Fruit fly (Drosophila melanogaster) whole organism, embryonic: ENCODE results near the gene Pex2.

Source experiments
- CG10209 ChIP-seq: fragments of 200-800 bp; sonication (Bioruptor generic); optimal IDR thresholded peaks from 3 replicates; lab custom pipeline; 2017; ENCODE audit warnings: missing biosample characterization, mild to moderate bottlenecking, missing genetic modification characterization, missing genetic modification reagents
- CG10267 ChIP-seq: fragments of 200-800 bp; sonication (Bioruptor generic); optimal IDR thresholded peaks from 2 replicates; lab custom pipeline; 2018; ENCODE audit warnings: missing biosample characterization, mild to moderate bottlenecking, missing genetic modification characterization, moderate library complexity
- CG11085 ChIP-seq: fragments of 200-800 bp; sonication (Bioruptor generic); IDR thresholded peaks from 2 replicates; pipeline ENCODE4 v1.3.6; 2022; ENCODE audit warnings: missing biosample characterization, missing genetic modification characterization
- CG12071 ChIP-seq: fragments of 200-800 bp; sonication (Bioruptor generic); optimal IDR thresholded peaks from 3 replicates; lab custom pipeline; 2018; ENCODE audit warnings: missing biosample characterization, mild to moderate bottlenecking, missing genetic modification characterization
- CG12659 ChIP-seq: fragments of 200-800 bp; sonication (Bioruptor generic); optimal IDR thresholded peaks from 3 replicates; lab custom pipeline; 2017; ENCODE audit warnings: mild to moderate bottlenecking, missing biosample characterization, missing genetic modification reagents, missing genetic modification characterization
- CG15514 ChIP-seq: fragments of 200-800 bp; sonication (Bioruptor generic); optimal IDR thresholded peaks from 3 replicates; lab custom pipeline; 2017; ENCODE audit warnings: missing biosample characterization, missing genetic modification characterization, mild to moderate bottlenecking, moderate library complexity, missing genetic modification reagents
- CG15696 ChIP-seq: fragments of 200-800 bp; sonication (Bioruptor generic); optimal IDR thresholded peaks from 2 replicates; lab custom pipeline; 2019; ENCODE audit warnings: missing biosample characterization, mild to moderate bottlenecking, missing genetic modification characterization, moderate library complexity
- CG18619 ChIP-seq: fragments of 200-800 bp; sonication (Bioruptor generic); optimal IDR thresholded peaks from 3 replicates; lab custom pipeline; 2017; ENCODE audit warnings: missing biosample characterization, mild to moderate bottlenecking, missing genetic modification characterization
- CG2120 ChIP-seq: fragments of 200-800 bp; sonication (Bioruptor generic); optimal IDR thresholded peaks from 3 replicates; lab custom pipeline; 2016; ENCODE audit warnings: missing biosample characterization, missing genetic modification characterization
- CG31224 ChIP-seq: fragments of 200-800 bp; sonication (Bioruptor generic); IDR thresholded peaks from 2 replicates; pipeline ENCODE4 v1.3.6; 2022; ENCODE audit warnings: missing biosample characterization, missing genetic modification characterization
- CG33557 ChIP-seq: fragments of 200-800 bp; sonication (Bioruptor generic); optimal IDR thresholded peaks from 2 replicates; lab custom pipeline; 2019; ENCODE audit warnings: missing biosample characterization, mild to moderate bottlenecking, missing genetic modification characterization, moderate library complexity
- CG4424 ChIP-seq: fragments of 200-800 bp; sonication (Bioruptor generic); optimal IDR thresholded peaks from 3 replicates; lab custom pipeline; 2016; ENCODE audit warnings: missing biosample characterization, missing genetic modification characterization
- CG7556 ChIP-seq: fragments of 200-800 bp; sonication (Bioruptor generic); optimal IDR thresholded peaks from 2 replicates; lab custom pipeline; 2017; ENCODE audit warnings: missing biosample characterization, mild to moderate bottlenecking, missing genetic modification characterization
- CG7786 ChIP-seq: fragments of 200-800 bp; sonication (Bioruptor generic); optimal IDR thresholded peaks from 2 replicates; lab custom pipeline; 2016; ENCODE audit warnings: missing biosample characterization, missing genetic modification characterization
- CG9215 ChIP-seq: fragments of 200-800 bp; sonication (Bioruptor generic); IDR thresholded peaks from 2 replicates; pipeline ENCODE4 v1.3.6; 2022; ENCODE audit warnings: missing biosample characterization, missing genetic modification characterization
- CG9932 ChIP-seq: fragments of 200-800 bp; sonication (Bioruptor generic); IDR thresholded peaks from 2 replicates; pipeline ENCODE4 v1.3.6; 2022; ENCODE audit warnings: missing biosample characterization, missing genetic modification characterization
- Dbx ChIP-seq: fragments of 200-800 bp; sonication (Bioruptor generic); IDR thresholded peaks from 3 replicates; pipeline ENCODE4 v1.3.6; 2022; ENCODE audit warnings: missing biosample characterization, missing genetic modification characterization
- Deaf1 ChIP-seq: fragments of 200-800 bp; optimal IDR thresholded peaks from 3 replicates; lab custom pipeline; 2019; ENCODE audit warnings: missing biosample characterization, mild to moderate bottlenecking, missing genetic modification characterization, moderate library complexity
- Dll ChIP-seq: fragments of 200-800 bp; sonication (Bioruptor generic); IDR thresholded peaks from 4 replicates; pipeline ENCODE4 v1.3.6; 2022; ENCODE audit warnings: missing biosample characterization, missing genetic modification characterization; ENCODE audit not compliant: partially characterized antibody
- Doc3 ChIP-seq: fragments of 200-800 bp; sonication (Bioruptor generic); IDR thresholded peaks from 3 replicates; pipeline ENCODE4 v1.3.6; 2022; ENCODE audit warnings: missing biosample characterization, missing genetic modification characterization; ENCODE audit not compliant: partially characterized antibody
- GATAe ChIP-seq: fragments of 200-800 bp; sonication (Bioruptor generic); conservative IDR thresholded peaks from 2 replicates; pipeline ENCODE4 v1.3.6; 2022; ENCODE audit warnings: missing biosample characterization, missing genetic modification characterization
- HmgD ChIP-seq: fragments of 200-800 bp; sonication (Bioruptor generic); optimal IDR thresholded peaks from 3 replicates; lab custom pipeline; 2016; ENCODE audit warnings: missing biosample characterization, missing genetic modification characterization
- Hsf ChIP-seq: fragments of 200-800 bp; sonication (Bioruptor generic); optimal IDR thresholded peaks from 3 replicates; lab custom pipeline; 2016; ENCODE audit warnings: missing biosample characterization, missing genetic modification characterization
- Max ChIP-seq: fragments of 200-800 bp; sonication (Bioruptor generic); optimal IDR thresholded peaks from 2 replicates; lab custom pipeline; 2016; ENCODE audit warnings: missing biosample characterization, mild to moderate bottlenecking, missing genetic modification characterization
- Neu2 ChIP-seq: fragments of 200-800 bp; sonication (Bioruptor generic); optimal IDR thresholded peaks from 3 replicates; lab custom pipeline; 2016; ENCODE audit warnings: missing biosample characterization, missing genetic modification characterization, borderline replicate concordance
- Nf-YB ChIP-seq: fragments of 200-800 bp; sonication (Bioruptor generic); optimal IDR thresholded peaks from 3 replicates; lab custom pipeline; 2019; ENCODE audit warnings: missing biosample characterization, mild to moderate bottlenecking, missing genetic modification characterization, moderate library complexity
- NfI ChIP-seq: fragments of 200-800 bp; sonication (Bioruptor generic); optimal IDR thresholded peaks from 3 replicates; lab custom pipeline; 2018; ENCODE audit warnings: missing biosample characterization, mild to moderate bottlenecking, missing genetic modification characterization, moderate library complexity
- PHDP ChIP-seq: fragments of 200-800 bp; sonication (Bioruptor generic); optimal IDR thresholded peaks from 3 replicates; lab custom pipeline; 2018; ENCODE audit warnings: missing biosample characterization, mild to moderate bottlenecking, missing genetic modification characterization, moderate library complexity
- Rfx ChIP-seq: fragments of 200-800 bp; sonication (Bioruptor generic); IDR thresholded peaks from 2 replicates; pipeline ENCODE4 v1.3.6; 2022; ENCODE audit warnings: missing biosample characterization, missing genetic modification characterization
- Trl ChIP-seq, 3 experiments: fragments of >200 bp in 2 of 3; fragments of 200-800 bp in 1 of 3; sonication (Bioruptor generic) in 1 of 3; optimal IDR thresholded peaks; 2 replicates in 1 of 3; 3 replicates in 2 of 3; lab custom pipeline; 2016 to 2017; ENCODE audit warnings: missing biosample characterization in 1 of 3, missing genetic modification characterization in 1 of 3
- abd-A ChIP-seq: fragments of 200-800 bp; sonication (Bioruptor generic); optimal IDR thresholded peaks from 3 replicates; lab custom pipeline; 2019; ENCODE audit warnings: missing biosample characterization, mild to moderate bottlenecking, missing genetic modification characterization, moderate library complexity
- az2 ChIP-seq: fragments of 200-800 bp; sonication (Bioruptor generic); optimal IDR thresholded peaks from 3 replicates; lab custom pipeline; 2016; ENCODE audit warnings: missing biosample characterization, missing genetic modification characterization
- dati ChIP-seq: fragments of 200-800 bp; sonication (Bioruptor generic); IDR thresholded peaks from 2 replicates; pipeline ENCODE4 v1.3.6; 2022; ENCODE audit warnings: missing biosample characterization, missing genetic modification characterization
- dmrt99B ChIP-seq: fragments of 200-800 bp; sonication (Bioruptor generic); optimal IDR thresholded peaks from 2 replicates; lab custom pipeline; 2018; ENCODE audit warnings: missing biosample characterization, mild to moderate bottlenecking, missing genetic modification characterization, moderate library complexity
- dysf ChIP-seq: fragments of 200-800 bp; sonication (Bioruptor generic); IDR thresholded peaks from 3 replicates; pipeline ENCODE4 v1.3.6; 2022; ENCODE audit warnings: missing biosample characterization, missing genetic modification characterization
- gcm2 ChIP-seq: fragments of 200-800 bp; sonication (Bioruptor generic); optimal IDR thresholded peaks from 2 replicates; lab custom pipeline; 2016; ENCODE audit warnings: missing biosample characterization, missing genetic modification characterization
- grau ChIP-seq: fragments of 200-800 bp; optimal IDR thresholded peaks from 3 replicates; lab custom pipeline; 2019; ENCODE audit warnings: missing biosample characterization, mild to moderate bottlenecking, missing genetic modification characterization, moderate library complexity
- her ChIP-seq: fragments of 200-800 bp; sonication (Bioruptor generic); optimal IDR thresholded peaks from 2 replicates; lab custom pipeline; 2016; ENCODE audit warnings: missing biosample characterization, missing genetic modification characterization
- hkb ChIP-seq, 2 experiments: fragments of 200-800 bp in 1 of 2; fragments of >200 bp in 1 of 2; sonication (Bioruptor generic) in 1 of 2; IDR thresholded peaks in 1 of 2; optimal IDR thresholded peaks in 1 of 2; 2 replicates each; pipeline versions ENCODE4 v1.3.6 to Lab custom; 2017 to 2022; ENCODE audit warnings: missing biosample characterization in 1 of 2, missing genetic modification characterization in 1 of 2
- nerfin-2 ChIP-seq: fragments of 200-800 bp; sonication (Bioruptor generic); IDR thresholded peaks from 2 replicates; pipeline ENCODE4 v1.3.6; 2022; ENCODE audit warnings: missing biosample characterization, missing genetic modification characterization; ENCODE audit not compliant: partially characterized antibody
- nmo ChIP-seq: fragments of 200-800 bp; sonication (Bioruptor generic); optimal IDR thresholded peaks from 2 replicates; lab custom pipeline; 2018; ENCODE audit warnings: missing biosample characterization, mild to moderate bottlenecking, missing genetic modification characterization, moderate library complexity
- pnt ChIP-seq: fragments of 200-800 bp; sonication (Bioruptor generic); optimal IDR thresholded peaks from 3 replicates; lab custom pipeline; 2016; ENCODE audit warnings: missing biosample characterization, missing genetic modification characterization
- pros ChIP-seq: fragments of 200-800 bp; sonication (Bioruptor generic); optimal IDR thresholded peaks from 3 replicates; lab custom pipeline; 2019; ENCODE audit warnings: missing biosample characterization, mild to moderate bottlenecking, missing genetic modification characterization, moderate library complexity
- psq ChIP-seq: fragments of 200-800 bp; sonication (Bioruptor generic); optimal IDR thresholded peaks from 2 replicates; lab custom pipeline; 2017; ENCODE audit warnings: missing biosample characterization, missing genetic modification characterization
- row ChIP-seq: fragments of 200-800 bp; sonication (Bioruptor generic); IDR thresholded peaks from 3 replicates; pipeline ENCODE4 v1.3.6; 2022; ENCODE audit warnings: missing biosample characterization, missing genetic modification characterization
- sr ChIP-seq: fragments of 200-800 bp; sonication (Bioruptor generic); IDR thresholded peaks from 3 replicates; pipeline ENCODE4 v1.3.6; 2022; ENCODE audit warnings: missing biosample characterization, missing genetic modification characterization
- zfh2 ChIP-seq: fragments of 200-800 bp; sonication (Bioruptor generic); optimal IDR thresholded peaks from 2 replicates; lab custom pipeline; 2016; ENCODE audit warnings: missing biosample characterization, missing genetic modification characterization

Pex2 gene

DNA sequence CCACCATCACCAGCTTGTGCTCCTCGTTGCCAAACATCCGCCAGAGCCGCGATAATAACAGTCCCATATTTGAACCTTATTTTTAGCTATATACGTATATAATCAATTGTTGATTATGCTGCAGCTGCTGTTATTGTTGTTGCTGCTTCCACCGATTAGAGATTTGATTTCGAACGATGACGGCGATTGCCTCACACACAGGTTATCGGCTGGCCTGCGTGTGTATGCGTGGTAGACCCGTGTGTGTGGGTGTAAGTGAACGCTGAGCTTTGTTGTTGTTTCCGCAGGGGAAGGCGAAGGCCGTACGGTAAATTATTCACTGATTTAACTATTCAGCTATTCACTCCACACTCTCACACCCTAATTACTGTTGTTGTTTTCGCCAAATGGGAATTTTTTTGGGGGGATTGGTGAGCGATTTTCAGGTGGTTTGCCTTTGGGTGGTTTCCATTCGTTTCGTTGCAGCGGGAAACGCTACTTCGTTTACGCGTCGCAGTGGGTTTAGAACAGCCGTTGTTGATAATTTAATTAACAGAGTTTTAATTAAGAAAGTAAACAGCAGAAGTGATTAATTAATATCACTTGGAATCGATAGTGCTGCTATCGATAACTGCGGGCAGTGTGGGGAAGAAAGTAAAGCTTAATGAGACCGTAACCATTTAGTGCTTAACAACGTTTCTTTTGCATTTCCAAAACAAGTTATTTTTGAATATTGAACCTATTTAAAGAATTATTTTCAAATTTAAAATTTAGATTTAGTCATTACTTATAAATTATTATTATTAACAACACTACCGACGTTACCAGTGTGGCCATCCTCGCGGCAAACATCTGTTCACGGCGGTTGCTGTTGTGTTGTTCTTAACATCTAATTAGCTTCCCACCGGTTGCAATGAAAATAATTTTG lies 39.4 kb upstream of the Pex2 start, which contains the start of the genes Arl5 and CG13671 (continued):
- TF ChIP-seq CG2120 (GFP tag; lab: Kevin White, UChicago) (peak; percentile 84), grau (tag; lab: Kevin White, UChicago) (peak; percentile 65), PHDP (tag; lab: Kevin White, UChicago) (peak; percentile 74), abd-A (tag; lab: Kevin White, UChicago) (no peak), Nf-YB (GFP tag; lab: Kevin White, UChicago) (peak; percentile 29), HmgD (GFP tag; lab: Kevin White, UChicago) (no peak), Doc3 (peak; percentile 83), nmo (peak; percentile 81), Rfx (GFP tag; lab: Robert Waterston, UW) (peak; percentile 83), Dbx (GFP tag; lab: Robert Waterston, UW) (peak; percentile 85), CG12659 (peak; percentile 83), Neu2 (GFP tag; lab: Kevin White, UChicago) (no peak), CG12071 (GFP tag; lab: Kevin White, UChicago) (no peak), CG18619 (GFP tag; lab: Kevin White, UChicago) (peak; percentile 69), gcm2 (peak; percentile 47), hkb (optimal IDR thresholded peaks at IDR 0.05; lab: Kevin White, UChicago) (no peak), hkb (GFP tag; IDR thresholded peaks at IDR 0.05; lab: Robert Waterston, UW) (peak; percentile 73), CG9932 (GFP tag; lab: Robert Waterston, UW) (peak; percentile 88), CG10209 (GFP tag; lab: Kevin White, UChicago) (peak; percentile 76), CG11085 (GFP tag; lab: Robert Waterston, UW) (peak; percentile 71), CG33557 (GFP tag; lab: Kevin White, UChicago) (peak; percentile 36), CG7556 (peak; percentile 75), dati (GFP tag; lab: Robert Waterston, UW) (0 out of 2 replicates have a peak, but pooled peaks have one; percentile 2), Trl (optimal IDR thresholded peaks at IDR 0.05; lab: Kevin White, UChicago) (no peak), Trl (GFP tag; optimal IDR thresholded peaks at IDR 0.05; lab: Kevin White, UChicago) (peak; percentile 59), Deaf1 (no peak), CG15696 (peak; percentile 43), CG4424 (GFP tag; lab: Kevin White, UChicago) (peak; percentile 83), nerfin-2 (GFP tag; lab: Robert Waterston, UW) (no peak; the same call in 1 of the 2 replicates), az2 (GFP tag; lab: Kevin White, UChicago) (peak; percentile 82), Dll (GFP tag; lab: Robert Waterston, UW) (peak; percentile 86), sr (GFP tag; lab: Robert Waterston, UW) (peak; percentile 83; the same call in 2 of the 3 replicates), zfh2 (GFP tag; lab: Kevin White, UChicago) (peak; percentile 80), pros (no peak), GATAe (GFP tag; lab: Robert Waterston, UW) (peak; percentile 66), Hsf (GFP tag; lab: Kevin White, UChicago) (peak; percentile 69), CG7786 (GFP tag; lab: Kevin White, UChicago) (peak; percentile 27), Max (peak; percentile 70), row (GFP tag; lab: Robert Waterston, UW) (peak; percentile 68), psq (peak; percentile 63), CG9215 (GFP tag; lab: Robert Waterston, UW) (peak; percentile 71), dysf (GFP tag; lab: Robert Waterston, UW) (peak; percentile 74), NfI (peak; percentile 61), CG10267 (peak; percentile 97), her (peak; percentile 35), CG15514 (peak; percentile 76), CG31224 (GFP tag; lab: Robert Waterston, UW) (peak; percentile 66), pnt (GFP tag; lab: Kevin White, UChicago) (peak; percentile 43), dmrt99B (tag; lab: Kevin White, UChicago) (no peak)
